Worm (Caenorhabditis elegans): ENCODE data around the gene clk-1.

clk-1 gene

ce11 chrIII:5305725-5306124 lies 28.0 kb downstream of the clk-1 start (continued):
- TF ChIP-seq Y56A3A.18 (GFP tag; IDR thresholded peaks at IDR 0.05) (peak; percentile 85), lsy-27 (tag; optimal IDR thresholded peaks at IDR 0.05; ENCODE audit: borderline replicate concordance, insufficient read depth) (no peak), F57A8.1 (GFP tag; optimal IDR thresholded peaks at IDR 0.05) (peak; percentile 69), lin-35 (GFP tag; optimal IDR thresholded peaks at IDR 0.05) (peak in 1 of 3 experiments; percentile 43), ceh-79 (tag; optimal IDR thresholded peaks at IDR 0.05) (peak; percentile 91), F39B2.1 (GFP tag; IDR thresholded peaks at IDR 0.05) (no peak), mes-4 (tag; optimal IDR thresholded peaks at IDR 0.05) (no peak), hlh-26 (GFP tag; conservative IDR thresholded peaks at IDR 0.05) (no peak), K11D2.4 (GFP tag; IDR thresholded peaks at IDR 0.05) (no peak), sea-2 (GFP tag; IDR thresholded peaks at IDR 0.05) (no peak), dox-1 (GFP tag; IDR thresholded peaks at IDR 0.05) (no peak; the same call in 1 of the 2 replicates), efl-1 (GFP tag; optimal IDR thresholded peaks at IDR 0.05) (peak; percentile 11), F49E8.2 (tag; optimal IDR thresholded peaks at IDR 0.05; ENCODE audit: insufficient read depth) (peak; percentile 66), zim-3 (tag; optimal IDR thresholded peaks at IDR 0.05) (peak; percentile 78), lin-26 (GFP tag; IDR thresholded peaks at IDR 0.05) (peak; percentile 98), ztf-18 (tag; optimal IDR thresholded peaks at IDR 0.05) (peak; percentile 80), C17E4.6 (GFP tag; IDR thresholded peaks at IDR 0.05) (no peak; the same call in 1 of the 2 replicates), pha-4 (tag; optimal IDR thresholded peaks at IDR 0.05) (no peak), ztf-3 (GFP tag; optimal IDR thresholded peaks at IDR 0.05) (no peak), bed-2 (GFP tag; IDR thresholded peaks at IDR 0.05) (no peak), dpff-1 (tag; optimal IDR thresholded peaks at IDR 0.05) (no peak), egl-44 (GFP tag; IDR thresholded peaks at IDR 0.05) (peak; percentile 87; the same call in 1 of the 2 replicates), ZK185.1 (tag; optimal IDR thresholded peaks at IDR 0.05; ENCODE audit: poor library complexity, severe bottlenecking) (peak; percentile 94), nhr-120 (GFP tag; IDR thresholded peaks at IDR 0.05) (peak; percentile 94), ccch-3 (GFP tag; optimal IDR thresholded peaks at IDR 0.05) (no peak), aptf-3 (GFP tag; IDR thresholded peaks at IDR 0.05) (peak; percentile 83; the same call in 1 of the 2 replicates), gei-17 (GFP tag; optimal IDR thresholded peaks at IDR 0.05) (no peak), egl-18 (GFP tag; IDR thresholded peaks at IDR 0.05) (no peak), xnd-1 (tag; optimal IDR thresholded peaks at IDR 0.05) (peak; percentile 18), snpc-3.4 (tag; optimal IDR thresholded peaks at IDR 0.05) (peak; percentile 80), tlf-1 (GFP tag; optimal IDR thresholded peaks at IDR 0.05) (peak; percentile 49), rec-8 (tag; optimal IDR thresholded peaks at IDR 0.05) (peak; percentile 83 to 93), tbx-9 (tag; optimal IDR thresholded peaks at IDR 0.05; ENCODE audit: borderline replicate concordance) (no peak), nhr-27 (tag; optimal IDR thresholded peaks at IDR 0.05) (peak; percentile 33), fkh-3 (tag; optimal IDR thresholded peaks at IDR 0.05) (peak; percentile 81), rcor-1 (GFP tag; IDR thresholded peaks at IDR 0.05) (peak; percentile 70), let-607 (tag; optimal IDR thresholded peaks at IDR 0.05) (peak in 1 of 2 experiments; percentile 58), lag-1 (GFP tag; IDR thresholded peaks at IDR 0.05) (peak; percentile 64; the same call in 1 of the 2 replicates), chd-7 (tag; optimal IDR thresholded peaks at IDR 0.05) (peak; percentile 74), attf-5 (GFP tag; optimal IDR thresholded peaks at IDR 0.05) (peak; percentile 75), pbrm-1 (GFP tag; IDR thresholded peaks at IDR 0.05) (peak; percentile 86), hsf-1 (GFP tag; IDR thresholded peaks at IDR 0.05) (no peak; the same call in 1 of the 2 replicates), ztf-6 (GFP tag; IDR thresholded peaks at IDR 0.05) (peak; percentile 88), T07F8.4 (tag; optimal IDR thresholded peaks at IDR 0.05) (peak; percentile 70), mxl-1 (tag; optimal IDR thresholded peaks at IDR 0.05) (peak; percentile 92), somi-1 (GFP tag; optimal IDR thresholded peaks at IDR 0.05) (peak; percentile 76), zfh-2 (GFP tag; conservative IDR thresholded peaks at IDR 0.05) (no peak), D2030.7 (GFP tag; IDR thresholded peaks at IDR 0.05) (peak; percentile 81)

Data from whole organism, young adult.